Worm (Caenorhabditis elegans) whole organism, late embryonic: ENCODE data around the gene smu-2.

ENCODE experiments used
- C08G9.2 ChIP-seq: sonication (generic microtip); optimal IDR thresholded peaks from 2 replicates; lab custom pipeline; 2016; ENCODE audit warnings: mild to moderate bottlenecking, missing genetic modification characterization, moderate library complexity, missing compliant biosample characterization
- C38D4.7 ChIP-seq: fragments of 200-800 bp; sonication (Bioruptor generic); optimal IDR thresholded peaks from 2 replicates; lab custom pipeline; 2018; ENCODE audit warnings: mild to moderate bottlenecking, missing genetic modification characterization, moderate library complexity, missing compliant biosample characterization
- T23F11.4 ChIP-seq: fragments of 200-800 bp; sonication (Bioruptor generic); optimal IDR thresholded peaks from 2 replicates; lab custom pipeline; 2018; ENCODE audit warnings: mild to moderate bottlenecking, missing genetic modification characterization, missing compliant biosample characterization
- Y22D7AL.16 ChIP-seq: sonication (generic microtip); optimal IDR thresholded peaks from 2 replicates; lab custom pipeline; 2016; ENCODE audit warnings: missing genetic modification characterization, missing compliant biosample characterization
- ahr-1 ChIP-seq: sonication (generic microtip); optimal IDR thresholded peaks from 2 replicates; lab custom pipeline; 2016; ENCODE audit warnings: missing genetic modification characterization, missing compliant biosample characterization
- ceh-18 ChIP-seq: sonication (generic microtip); optimal IDR thresholded peaks from 2 replicates; lab custom pipeline; 2016; ENCODE audit warnings: missing genetic modification characterization, missing compliant biosample characterization
- ceh-19 ChIP-seq: fragments of 200-800 bp; sonication (Bioruptor generic); optimal IDR thresholded peaks from 2 replicates; lab custom pipeline; 2018; ENCODE audit warnings: mild to moderate bottlenecking, missing genetic modification characterization, missing compliant biosample characterization
- ceh-22 ChIP-seq: sonication (generic microtip); optimal IDR thresholded peaks from 2 replicates; lab custom pipeline; 2017; ENCODE audit warnings: missing biosample characterization, missing genetic modification characterization
- ceh-30 ChIP-seq: fragments of 150-350 bp; optimal IDR thresholded peaks from 2 replicates; lab custom pipeline; 2014; ENCODE audit warnings: missing biosample characterization, missing genetic modification characterization
- ceh-34 ChIP-seq: sonication (generic microtip); optimal IDR thresholded peaks from 2 replicates; lab custom pipeline; 2016; ENCODE audit warnings: mild to moderate bottlenecking, missing genetic modification characterization, missing compliant biosample characterization
- ceh-48 ChIP-seq: sonication (generic microtip); optimal IDR thresholded peaks from 2 replicates; lab custom pipeline; 2016; ENCODE audit warnings: missing genetic modification characterization, inconsistent platforms, missing compliant biosample characterization
- ceh-9 ChIP-seq: sonication (generic microtip); optimal IDR thresholded peaks from 2 replicates; lab custom pipeline; 2016; ENCODE audit warnings: mild to moderate bottlenecking, missing genetic modification characterization, inconsistent platforms, missing compliant biosample characterization
- dve-1 ChIP-seq: sonication (generic microtip); optimal IDR thresholded peaks from 2 replicates; lab custom pipeline; 2017; ENCODE audit warnings: antibody characterized with exemption, mild to moderate bottlenecking, missing genetic modification characterization, missing compliant biosample characterization
- elt-2 ChIP-seq: sonication (generic microtip); optimal IDR thresholded peaks from 2 replicates; lab custom pipeline; 2016; ENCODE audit warnings: missing genetic modification reagents, missing genetic modification characterization, missing compliant biosample characterization
- fax-1 ChIP-seq: sonication (generic microtip); optimal IDR thresholded peaks from 2 replicates; lab custom pipeline; 2016; ENCODE audit warnings: missing genotype, missing genetic modification characterization, missing compliant biosample characterization
- fkh-6 ChIP-seq: sonication (generic microtip); optimal IDR thresholded peaks from 2 replicates; lab custom pipeline; 2016; ENCODE audit warnings: missing genetic modification characterization, missing compliant biosample characterization
- hlh-13 ChIP-seq: fragments of 200-800 bp; sonication (Bioruptor generic); optimal IDR thresholded peaks from 2 replicates; lab custom pipeline; 2018; ENCODE audit warnings: mild to moderate bottlenecking, missing genetic modification characterization, missing compliant biosample characterization
- hlh-15 ChIP-seq: sonication (generic microtip); optimal IDR thresholded peaks from 2 replicates; lab custom pipeline; 2016; ENCODE audit warnings: missing genetic modification characterization, missing compliant biosample characterization
- hlh-30 ChIP-seq: sonication (generic microtip); optimal IDR thresholded peaks from 2 replicates; lab custom pipeline; 2017; ENCODE audit warnings: antibody characterized with exemption, missing genetic modification characterization, missing compliant biosample characterization; ENCODE audit not compliant: insufficient read depth
- hlh-6 ChIP-seq: sonication (generic microtip); optimal IDR thresholded peaks from 2 replicates; lab custom pipeline; 2016; ENCODE audit warnings: missing genotype, missing genetic modification characterization, missing compliant biosample characterization
- lin-11 ChIP-seq: fragments of 200-800 bp; sonication (Bioruptor generic); optimal IDR thresholded peaks from 2 replicates; lab custom pipeline; 2018; ENCODE audit warnings: mild to moderate bottlenecking, missing genetic modification characterization, missing compliant biosample characterization
- madf-2 ChIP-seq: sonication (generic microtip); optimal IDR thresholded peaks from 2 replicates; lab custom pipeline; 2017; ENCODE audit warnings: missing genetic modification characterization, missing compliant biosample characterization
- nfya-1 ChIP-seq: sonication (generic microtip); optimal IDR thresholded peaks from 2 replicates; lab custom pipeline; 2017; ENCODE audit warnings: missing genetic modification characterization, mild to moderate bottlenecking, missing compliant biosample characterization, antibody characterized with exemption, moderate library complexity
- nhr-11 ChIP-seq: fragments of 150-350 bp; optimal IDR thresholded peaks from 2 replicates; lab custom pipeline; 2014; ENCODE audit warnings: missing biosample characterization, missing genetic modification characterization
- nhr-232 ChIP-seq: sonication (generic microtip); optimal IDR thresholded peaks from 2 replicates; lab custom pipeline; 2016; ENCODE audit warnings: missing genetic modification characterization, missing compliant biosample characterization
- odd-2 ChIP-seq: sonication (generic microtip); optimal IDR thresholded peaks from 2 replicates; lab custom pipeline; 2017; ENCODE audit warnings: antibody characterized with exemption, mild to moderate bottlenecking, missing genetic modification characterization, missing compliant biosample characterization
- pag-3 ChIP-seq: sonication (generic microtip); optimal IDR thresholded peaks from 2 replicates; lab custom pipeline; 2016; ENCODE audit warnings: missing compliant biosample characterization, missing genetic modification characterization, borderline replicate concordance
- pax-1 ChIP-seq: fragments of 150-350 bp; optimal IDR thresholded peaks from 2 replicates; lab custom pipeline; 2014; ENCODE audit warnings: missing biosample characterization, missing genetic modification characterization
- pha-2 ChIP-seq: sonication (generic microtip); optimal IDR thresholded peaks from 2 replicates; lab custom pipeline; 2017; ENCODE audit warnings: mild to moderate bottlenecking, missing genetic modification characterization, missing compliant biosample characterization
- pqm-1 ChIP-seq: sonication (generic microtip); optimal IDR thresholded peaks from 2 replicates; lab custom pipeline; 2016; ENCODE audit warnings: missing genetic modification characterization, missing compliant biosample characterization
- pros-1 ChIP-seq: fragments of 150-350 bp; optimal IDR thresholded peaks from 2 replicates; lab custom pipeline; 2014; ENCODE audit warnings: missing biosample characterization, missing genetic modification reagents, missing genetic modification characterization
- ref-2 ChIP-seq: sonication (generic microtip); optimal IDR thresholded peaks from 2 replicates; lab custom pipeline; 2016; ENCODE audit warnings: missing genetic modification characterization, missing compliant biosample characterization
- rnt-1 ChIP-seq: sonication (generic microtip); optimal IDR thresholded peaks from 2 replicates; lab custom pipeline; 2016; ENCODE audit warnings: missing genetic modification characterization, missing compliant biosample characterization
- sdc-2 ChIP-seq: sonication (generic microtip); optimal IDR thresholded peaks from 2 replicates; lab custom pipeline; 2016; ENCODE audit warnings: missing genotype, missing genetic modification characterization, missing compliant biosample characterization
- sox-2 ChIP-seq: fragments of 200-800 bp; sonication (Bioruptor generic); IDR thresholded peaks from 2 replicates; pipeline ENCODE4 v1.3.6; 2022; ENCODE audit warnings: missing genetic modification reagents, missing genetic modification characterization, missing compliant biosample characterization
- sox-4 ChIP-seq: sonication (generic microtip); optimal IDR thresholded peaks from 2 replicates; lab custom pipeline; 2017; ENCODE audit warnings: mild to moderate bottlenecking, missing genetic modification characterization, inconsistent platforms, missing compliant biosample characterization
- syd-9 ChIP-seq: sonication (generic microtip); optimal IDR thresholded peaks from 2 replicates; lab custom pipeline; 2016; ENCODE audit warnings: mild to moderate bottlenecking, missing genetic modification characterization, moderate library complexity, missing compliant biosample characterization
- tbx-2 ChIP-seq: sonication (generic microtip); optimal IDR thresholded peaks from 2 replicates; lab custom pipeline; 2016; ENCODE audit warnings: missing genetic modification characterization, missing compliant biosample characterization
- tbx-7 ChIP-seq: sonication (generic microtip); optimal IDR thresholded peaks from 2 replicates; lab custom pipeline; 2016; ENCODE audit warnings: missing genotype, missing genetic modification characterization, missing compliant biosample characterization
- unc-3 ChIP-seq, 2 experiments: fragments of 200-800 bp in 1 of 2; sonication (Bioruptor generic) in 1 of 2; sonication (generic microtip) in 1 of 2; conservative IDR thresholded peaks in 1 of 2; optimal IDR thresholded peaks in 1 of 2; 2 replicates each; pipeline versions ENCODE4 v1.3.6 to Lab custom; 2016 to 2022; ENCODE audit warnings: missing compliant biosample characterization in 2 of 2, missing genetic modification characterization in 2 of 2, missing genetic modification reagents in 1 of 2
- unc-42 ChIP-seq: sonication (generic microtip); optimal IDR thresholded peaks from 2 replicates; lab custom pipeline; 2016; ENCODE audit warnings: missing genotype, missing genetic modification characterization, missing compliant biosample characterization
- unc-86 ChIP-seq: sonication (generic microtip); optimal IDR thresholded peaks from 2 replicates; lab custom pipeline; 2016; ENCODE audit warnings: missing genetic modification characterization, missing compliant biosample characterization
- zip-5 ChIP-seq: sonication (generic microtip); optimal IDR thresholded peaks from 2 replicates; lab custom pipeline; 2016; ENCODE audit warnings: missing genetic modification characterization, missing compliant biosample characterization
- ztf-16 ChIP-seq: sonication (generic microtip); optimal IDR thresholded peaks from 2 replicates; lab custom pipeline; 2017; ENCODE audit warnings: missing genetic modification characterization, missing compliant biosample characterization

Gene smu-2

DNA sequence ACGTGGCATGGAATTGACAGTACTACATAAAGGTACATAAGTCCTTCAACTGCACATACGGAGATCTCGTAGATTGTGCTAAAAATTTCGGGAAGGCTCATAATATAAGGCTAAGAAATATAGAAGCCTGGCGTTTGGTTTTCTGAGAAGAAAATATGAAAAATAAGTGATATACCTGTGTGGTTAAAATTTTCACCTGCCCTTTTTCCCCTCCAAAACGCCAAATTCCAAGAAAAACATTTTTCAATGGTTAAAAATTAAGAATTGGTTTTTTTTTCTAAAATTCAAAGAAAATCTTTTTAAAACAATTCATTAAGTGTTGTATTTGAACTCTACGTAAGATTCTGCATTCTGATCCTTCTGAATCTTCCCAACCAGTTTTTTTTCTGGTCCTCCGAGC, 32.4 kb downstream of the smu-2 start, which contains the start of gene srz-5:
srz-5 (minus strand) TSS at position 101 of the 400 bp plus-strand sequence.
- TF ChIP-seq ztf-16 (tag; lab: Kevin White, UChicago) (no peak), T23F11.4 (GFP tag; lab: Kevin White, UChicago) (no peak), ahr-1 (tag; lab: Kevin White, UChicago) (no peak), sox-2 (no peak), ceh-34 (tag; lab: Kevin White, UChicago) (no peak), ref-2 (no peak), ceh-9 (no peak), tbx-7 (tag; lab: Kevin White, UChicago) (no peak), C08G9.2 (no peak), pax-1 (tag; lab: Kevin White, UChicago) (no peak), unc-3 (GFP tag; conservative IDR thresholded peaks at IDR 0.05; lab: Robert Waterston, UW) (no peak), unc-3 (tag; optimal IDR thresholded peaks at IDR 0.05; lab: Kevin White, UChicago) (no peak), zip-5 (no peak), C38D4.7 (GFP tag; lab: Kevin White, UChicago) (no peak), fkh-6 (tag; lab: Kevin White, UChicago) (no peak), sox-4 (tag; lab: Kevin White, UChicago) (no peak), unc-42 (no peak), nhr-11 (no peak), hlh-13 (GFP tag; lab: Kevin White, UChicago) (no peak), ceh-18 (tag; lab: Kevin White, UChicago) (no peak)

DNA sequence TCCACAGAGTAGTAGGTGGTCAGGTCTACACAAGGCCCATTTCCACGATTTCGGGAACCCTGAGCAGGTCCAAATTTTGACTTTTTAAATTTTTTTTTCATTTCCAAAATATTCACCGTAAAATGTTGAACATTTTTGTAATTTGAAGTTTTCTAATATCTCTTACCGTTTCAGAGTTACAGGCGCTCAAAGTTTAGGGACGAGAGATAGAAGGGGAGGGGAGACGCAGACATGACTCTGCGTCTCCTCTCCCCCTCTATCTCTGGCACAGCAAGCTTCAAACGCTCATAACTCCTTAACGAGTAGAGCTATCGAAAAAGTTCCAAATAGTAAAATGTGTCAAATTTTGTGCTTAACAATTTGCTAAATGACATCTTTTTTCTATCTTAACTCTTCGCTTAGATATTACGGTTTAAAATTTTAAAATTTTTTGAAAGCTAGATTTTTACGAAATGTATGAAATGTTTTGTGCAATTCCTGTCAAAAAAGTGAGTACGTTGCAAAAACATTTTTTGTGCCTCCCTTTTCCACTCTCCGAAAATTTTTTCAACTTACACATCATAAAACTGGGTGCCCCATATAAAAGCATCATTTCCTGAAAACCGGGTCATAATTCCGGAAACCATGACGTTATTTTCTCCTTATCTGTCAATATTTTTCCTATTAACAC, 33.3 kb downstream of the smu-2 start, which contains the start of the genes Y49F6B.14 and clec-125:
Y49F6B.14 (minus strand) TSS at position 101 of the 670 bp plus-strand sequence.
clec-125 (plus strand) TSS at position 620 of the 670 bp plus-strand sequence.
- TF ChIP-seq pha-2 (tag; lab: Kevin White, UChicago) (no peak), madf-2 (tag; lab: Kevin White, UChicago) (no peak), nhr-11 (no peak), C38D4.7 (GFP tag; lab: Kevin White, UChicago) (no peak), pag-3 (tag; lab: Kevin White, UChicago) (no peak), nhr-232 (no peak), sox-4 (tag; lab: Kevin White, UChicago) (no peak), hlh-15 (tag; lab: Kevin White, UChicago) (no peak)
- TF ChIP-seq, all 69 proteins: peak for 0

- TF ChIP-seq fax-1 (tag; lab: Kevin White, UChicago), result no peak
- no peak for TF ChIP-seq syd-9 (tag; lab: Kevin White, UChicago)
Observed at ce11 chrII:3516175-3516574, 34.0 kb downstream of the smu-2 start.

DNA sequence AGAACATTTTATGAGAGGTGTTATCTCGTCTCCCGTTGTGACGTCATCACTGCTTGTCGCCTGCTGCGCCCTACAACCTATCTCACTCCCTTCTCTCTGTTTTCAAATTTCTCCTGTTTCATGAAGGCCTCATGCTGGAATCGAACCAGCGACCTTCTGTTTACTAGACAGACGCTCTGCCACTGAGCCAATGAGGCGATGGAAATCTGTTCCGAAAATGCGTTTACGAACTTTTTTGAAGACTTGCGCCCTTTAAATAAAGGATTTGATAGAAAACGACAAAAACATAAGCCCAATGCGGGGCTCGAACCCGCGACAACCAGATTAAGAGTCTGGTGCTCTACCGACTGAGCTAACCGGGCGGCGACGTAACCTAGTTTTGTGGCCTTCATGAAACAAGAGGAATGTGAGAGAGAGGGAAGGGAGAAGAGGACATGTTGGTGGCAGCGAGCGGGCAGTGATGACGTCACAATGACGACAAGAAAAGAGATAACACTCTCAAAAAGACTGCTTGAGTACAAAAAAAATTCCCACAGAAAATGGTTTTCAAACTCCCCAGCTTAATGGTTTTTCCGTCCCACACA, 36.8 kb downstream of the smu-2 start, which contains the start of gene clec-126:
clec-126 (plus strand) TSS at position 534 of the 584 bp plus-strand sequence.
- TF ChIP-seq ceh-9, result peak; percentile 27
- TF ChIP-seq ceh-19, result peak; percentile 68
- TF ChIP-seq tbx-2, result peak; percentile 76
- TF ChIP-seq unc-86 (tag; lab: Kevin White, UChicago), result peak; percentile 69
- TF ChIP-seq madf-2 (tag; lab: Kevin White, UChicago), result peak; percentile 77
- TF ChIP-seq sox-4 (tag; lab: Kevin White, UChicago), result peak; percentile 65
- no peak for TF ChIP-seq ceh-30
- peak; percentile 53 for TF ChIP-seq syd-9 (tag; lab: Kevin White, UChicago)
- peak; percentile 34 for TF ChIP-seq rnt-1
- peak; percentile 64 for TF ChIP-seq lin-11 (tag; lab: Kevin White, UChicago)
- TF ChIP-seq odd-2 (tag; lab: Kevin White, UChicago), result peak; percentile 58
- no peak for TF ChIP-seq pros-1 (tag; lab: Kevin White, UChicago)
- TF ChIP-seq Y22D7AL.16 (tag; lab: Kevin White, UChicago), result peak; percentile 46
- peak; percentile 80 for TF ChIP-seq pqm-1 (tag; lab: Kevin White, UChicago)
- TF ChIP-seq pha-2 (tag; lab: Kevin White, UChicago), result peak; percentile 67
- TF ChIP-seq sox-2, result no peak; the same call in 1 of the 2 replicates
- peak; percentile 43 for TF ChIP-seq hlh-30
- no peak for TF ChIP-seq ceh-22 (tag; lab: Kevin White, UChicago)
- TF ChIP-seq nhr-11, result no peak
- TF ChIP-seq nfya-1, result peak; percentile 64
- TF ChIP-seq ceh-48 (tag; lab: Kevin White, UChicago), result peak; percentile 53
- no peak for TF ChIP-seq ahr-1 (tag; lab: Kevin White, UChicago)
- TF ChIP-seq sdc-2 (tag; lab: Kevin White, UChicago), result peak; percentile 57
- TF ChIP-seq hlh-6 (tag; lab: Kevin White, UChicago), result peak; percentile 85
- TF ChIP-seq dve-1 (tag; lab: Kevin White, UChicago), result peak; percentile 88
- peak; percentile 93 for TF ChIP-seq elt-2
